Worm (Caenorhabditis elegans) whole organism, L4/young adult: ENCODE results near the gene nspb-3.
"Not testable (repeated sequence)": the region's sequence is repeated elsewhere in the genome, so short reads cannot be mapped to it uniquely, and the experiment has no call there.

Experiments
- W03F9.2 ChIP-seq: fragments of 150-350 bp; optimal IDR thresholded peaks from 2 replicates; lab custom pipeline; 2014; ENCODE audit warnings: missing biosample characterization, missing genetic modification characterization
- dao-5 ChIP-seq: sonication (generic microtip); optimal IDR thresholded peaks from 2 replicates; lab custom pipeline; 2016; ENCODE audit warnings: missing genotype, missing genetic modification characterization, moderate library complexity, missing compliant biosample characterization
- him-1 ChIP-seq: sonication (generic microtip); optimal IDR thresholded peaks from 2 replicates; lab custom pipeline; 2016; ENCODE audit warnings: missing genotype, missing genetic modification reagents, missing genetic modification characterization, missing compliant biosample characterization

The nspb-3 gene

ce11 chrIV:6603549-6603948 lies 8.8 kb upstream of the nspb-3 start:
- TF ChIP-seq him-1 (tag; lab: Kevin White, UChicago) = no peak
- no peak for TF ChIP-seq W03F9.2 (tag; lab: Kevin White, UChicago)
- no peak for TF ChIP-seq dao-5 (tag; lab: Kevin White, UChicago)

DNA sequence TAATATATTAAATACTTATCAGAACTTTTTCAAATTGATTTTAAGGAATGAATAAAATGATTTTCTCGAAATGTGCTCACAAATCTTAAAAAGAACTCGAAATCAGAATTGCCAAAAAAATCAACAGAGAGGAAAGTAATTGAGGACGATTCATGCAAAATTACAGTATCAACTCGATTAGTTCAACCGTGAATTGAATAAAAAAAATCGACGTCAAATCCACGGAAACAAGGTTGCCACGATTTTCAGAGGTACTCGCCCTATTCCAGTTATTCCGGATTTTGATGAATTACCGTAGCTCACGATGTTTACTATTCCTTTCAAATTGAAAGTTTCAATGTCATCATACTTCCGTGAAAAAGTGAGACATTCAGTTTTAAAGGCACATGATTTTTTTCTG lies 7.6 kb upstream of the nspb-3 start, which contains the start of gene F15B10.3:
TSS of gene F15B10.3 (plus strand) at position 301 of the 400 bp plus-strand sequence.
- no peak for TF ChIP-seq dao-5 (tag; lab: Kevin White, UChicago)
- TF ChIP-seq W03F9.2 (tag; lab: Kevin White, UChicago) = no peak
- no peak for TF ChIP-seq him-1 (tag; lab: Kevin White, UChicago)

DNA sequence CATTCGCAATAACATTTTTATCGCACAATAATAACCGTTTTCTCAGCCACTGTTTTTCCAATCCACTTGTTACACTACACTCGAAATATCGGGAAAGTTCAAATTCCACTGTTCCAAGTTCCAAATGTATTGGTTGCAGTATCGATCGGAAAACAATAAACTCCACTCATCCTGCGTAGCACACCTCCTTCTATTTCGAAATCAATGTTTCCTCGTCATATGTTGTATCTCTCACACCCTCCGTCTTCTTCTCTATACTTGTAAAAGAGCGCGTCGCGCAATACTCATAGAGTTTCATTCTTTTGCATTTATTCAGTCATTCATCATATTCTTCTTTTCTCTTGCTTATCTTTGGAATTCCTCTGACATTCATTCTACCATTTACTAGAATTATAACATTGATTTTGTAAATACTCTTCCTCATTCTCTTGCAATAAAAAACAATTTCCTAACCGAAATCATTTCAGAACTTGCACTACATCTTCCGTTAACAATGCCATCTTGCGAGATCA lies 6.5 kb upstream of the nspb-3 start, which contains the start of gene sup-36:
TSS of gene sup-36 (plus strand) at position 462 of the 512 bp plus-strand sequence.
- TF ChIP-seq him-1 (tag; lab: Kevin White, UChicago) = no peak
- TF ChIP-seq W03F9.2 (tag; lab: Kevin White, UChicago) = no peak
- no peak for TF ChIP-seq dao-5 (tag; lab: Kevin White, UChicago)

ce11 chrIV:6599447-6599846 lies 4.7 kb upstream of the nspb-3 start, which contains the start of gene F38A5.8:
Gene F38A5.8 (plus strand): TSS chrIV:6599747.
- TF ChIP-seq dao-5 (tag; lab: Kevin White, UChicago) (no peak), him-1 (tag; lab: Kevin White, UChicago) (no peak), W03F9.2 (tag; lab: Kevin White, UChicago) (no peak)

DNA sequence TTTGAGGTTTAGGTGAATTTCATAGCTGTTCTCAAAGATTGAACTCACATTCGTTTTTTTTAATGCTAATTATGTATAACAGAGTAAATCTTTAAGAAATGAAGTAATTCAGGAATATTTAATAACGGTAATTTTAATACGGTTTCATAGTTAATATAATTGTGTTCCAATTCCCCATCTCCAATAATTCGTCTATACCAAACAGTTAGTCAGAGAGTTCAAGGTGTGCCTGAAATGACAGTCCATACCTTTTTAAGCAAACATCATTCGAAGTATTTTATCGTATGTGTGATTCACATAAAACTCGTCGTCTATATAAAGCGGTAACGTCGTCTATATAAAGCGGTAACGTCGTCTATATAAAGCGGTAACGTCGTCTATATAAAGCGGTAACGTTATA lies 4.0 kb upstream of the nspb-3 start, which contains the start of gene nspb-5:
TSS of gene nspb-5 (plus strand) at position 301 of the 400 bp plus-strand sequence.
- TF ChIP-seq W03F9.2, dao-5, him-1 (tag; lab: Kevin White, UChicago): not testable (repeated sequence)

ce11 chrIV:6597918-6598317 lies 3.1 kb upstream of the nspb-3 start, which contains the start of gene nspb-4:
Gene nspb-4 (plus strand): TSS chrIV:6598218.
- TF ChIP-seq W03F9.2, dao-5, him-1 (tag; lab: Kevin White, UChicago): not testable (repeated sequence)

- TF ChIP-seq him-1 (tag; lab: Kevin White, UChicago) = no peak
- TF ChIP-seq W03F9.2 (tag; lab: Kevin White, UChicago) = no peak
- TF ChIP-seq dao-5 (tag; lab: Kevin White, UChicago) = no peak
Measured at ce11 chrIV:6597298-6597697, 2.5 kb upstream of the nspb-3 start, which contains the start of gene F38A5.6. Gene F38A5.6 (minus strand): TSS chrIV:6597398.

DNA sequence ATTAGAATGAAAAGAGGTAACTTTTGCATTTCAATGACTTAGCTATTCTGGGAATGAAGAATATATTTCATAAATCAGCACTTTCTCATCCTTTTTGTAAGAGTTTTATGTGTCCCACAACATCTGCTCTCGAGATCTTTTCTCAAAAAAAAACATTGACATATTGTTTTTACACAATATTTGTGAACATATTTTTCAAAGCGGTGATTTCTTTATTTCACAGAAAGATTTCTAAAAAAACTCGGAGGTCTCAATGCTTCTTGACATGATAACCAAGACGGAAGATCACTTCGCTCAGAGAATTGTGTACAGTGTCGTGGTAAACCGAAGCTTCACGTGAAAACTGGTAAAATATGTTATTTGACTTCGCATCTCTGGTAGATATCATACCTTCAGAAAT lies 1.1 kb upstream of the nspb-3 start, which contains the start of gene F38A5.22:
TSS of gene F38A5.22 (minus strand) at position 29 of the 400 bp plus-strand sequence.
- TF ChIP-seq W03F9.2 (tag; lab: Kevin White, UChicago) = no peak
- no peak for TF ChIP-seq him-1 (tag; lab: Kevin White, UChicago)
- no peak for TF ChIP-seq dao-5 (tag; lab: Kevin White, UChicago)

DNA sequence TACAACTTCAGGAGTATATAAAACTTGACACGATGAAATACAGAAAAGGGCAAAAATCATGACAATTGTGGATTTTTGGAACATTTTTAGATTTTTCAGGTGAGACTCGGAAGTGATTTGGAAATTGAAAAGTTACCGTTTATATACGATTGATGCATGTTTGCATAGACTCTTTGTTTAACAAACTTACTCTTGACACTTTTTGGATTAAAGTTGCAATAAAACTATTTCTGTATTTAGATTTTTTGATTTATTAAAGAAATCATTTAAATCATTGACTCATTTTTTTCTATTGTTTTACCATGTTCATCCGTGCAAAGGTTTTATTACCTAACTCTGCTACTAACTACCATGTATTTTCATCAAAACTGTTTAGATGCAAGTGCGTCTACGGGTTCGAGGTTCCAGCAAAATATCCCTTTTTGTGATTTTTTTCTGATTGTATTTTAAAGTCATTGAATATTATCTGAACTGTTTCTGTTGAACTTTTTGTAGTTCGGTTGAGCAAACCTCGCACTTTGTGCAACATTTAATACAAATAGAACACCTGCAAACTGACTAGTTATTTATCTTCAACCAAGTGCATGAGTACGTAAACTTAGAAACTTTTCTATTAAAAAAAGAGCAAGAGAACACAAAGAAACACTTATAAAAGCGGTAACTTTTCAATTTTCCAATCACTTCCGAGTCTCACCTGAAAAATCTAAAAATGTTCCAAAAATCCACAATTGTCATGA lies 3.6 kb downstream of the nspb-3 start, which contains the start of the genes nspb-1 and nspb-2:
TSS of gene nspb-1 (minus strand) at position 101 of the 737 bp plus-strand sequence.
TSS of gene nspb-2 (plus strand) at position 687 of the 737 bp plus-strand sequence.
- TF ChIP-seq dao-5, him-1, W03F9.2 (tag; lab: Kevin White, UChicago): not testable (repeated sequence)

- no peak for TF ChIP-seq dao-5 (tag; lab: Kevin White, UChicago)
- no peak for TF ChIP-seq W03F9.2 (tag; lab: Kevin White, UChicago)
Measured at ce11 chrIV:6590029-6590428, 4.7 kb downstream of the nspb-3 start, which contains the start of the genes lec-11 and irld-7. Gene lec-11 (minus strand): TSS chrIV:6590154. Gene irld-7 (plus strand): TSS chrIV:6590360.

DNA sequence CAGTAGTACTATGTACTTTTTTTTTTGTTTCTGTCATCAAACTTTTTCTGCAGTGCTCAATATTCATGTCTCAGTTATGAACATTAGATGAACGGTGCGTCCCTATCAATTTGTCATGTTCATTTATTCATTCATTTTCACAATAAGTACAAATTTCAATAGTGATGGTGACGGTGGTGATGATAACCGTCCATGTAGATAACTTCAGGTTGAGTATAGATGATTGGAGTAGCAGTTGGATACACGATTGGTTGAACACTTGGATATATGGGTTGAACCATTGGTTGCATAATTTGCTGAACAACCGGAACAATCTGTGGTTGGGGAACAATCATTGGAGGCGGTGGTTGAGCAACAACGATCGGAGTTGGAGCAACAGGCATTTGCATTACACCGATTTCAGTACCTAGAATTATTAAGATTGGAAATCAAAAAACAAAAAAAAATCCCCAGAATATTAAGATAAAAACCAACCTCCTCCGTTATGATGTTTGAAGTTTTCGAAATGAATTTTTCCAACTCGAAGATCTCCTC lies 6.6 kb downstream of the nspb-3 start:
- TF ChIP-seq W03F9.2 (tag; lab: Kevin White, UChicago) (no peak), dao-5 (tag; lab: Kevin White, UChicago) (no peak), him-1 (tag; lab: Kevin White, UChicago) (no peak)

ce11 chrIV:6585397-6585921 lies 9.3 kb downstream of the nspb-3 start, which contains the start of the genes F38A5.2 and dnj-11:
Gene F38A5.2 (minus strand): TSS chrIV:6585400.
Gene dnj-11 (plus strand): TSS chrIV:6585871.
- no peak for TF ChIP-seq dao-5 (tag; lab: Kevin White, UChicago)
- peak; percentile 27 for TF ChIP-seq him-1 (tag; lab: Kevin White, UChicago)
- TF ChIP-seq W03F9.2 (tag; lab: Kevin White, UChicago) = peak; percentile 92
